Worm (Caenorhabditis elegans) whole organism, early embryonic: ENCODE data around the gene hsd-3.

Source experiments
- B0310.2 ChIP-seq: sonication (generic microtip); optimal IDR thresholded peaks from 2 replicates; lab custom pipeline; 2016; ENCODE audit warnings: mild to moderate bottlenecking, missing genetic modification characterization, missing compliant biosample characterization
- ama-1 ChIP-seq: fragments of 150-350 bp; optimal IDR thresholded peaks from 2 replicates; lab custom pipeline; 2014
- ceh-13 ChIP-seq: fragments of 200-800 bp; sonication (Bioruptor generic); optimal IDR thresholded peaks from 2 replicates; lab custom pipeline; 2018; ENCODE audit warnings: mild to moderate bottlenecking, missing genetic modification characterization, missing compliant biosample characterization
- ceh-36 ChIP-seq: sonication (generic microtip); optimal IDR thresholded peaks from 2 replicates; lab custom pipeline; 2016; ENCODE audit warnings: missing genetic modification characterization, inconsistent platforms, missing compliant biosample characterization
- flt-1 ChIP-seq: fragments of 200-800 bp; sonication (Bioruptor generic); IDR thresholded peaks from 2 replicates; pipeline ENCODE4 v1.3.6; 2022; ENCODE audit warnings: missing genetic modification characterization, missing compliant biosample characterization
- hmbx-1 ChIP-seq: sonication (generic microtip); optimal IDR thresholded peaks from 2 replicates; lab custom pipeline; 2016; ENCODE audit warnings: mild to moderate bottlenecking, missing genetic modification characterization, missing compliant biosample characterization
- hmg-4 ChIP-seq: fragments of 200-800 bp; sonication (Bioruptor generic); optimal IDR thresholded peaks from 2 replicates; lab custom pipeline; 2018; ENCODE audit warnings: mild to moderate bottlenecking, missing genetic modification characterization, missing compliant biosample characterization
- pes-1 ChIP-seq: fragments of 200-800 bp; sonication (Bioruptor generic); IDR thresholded peaks from 2 replicates; pipeline ENCODE4 v1.3.6; 2022; ENCODE audit warnings: missing genetic modification reagents, missing genetic modification characterization, missing compliant biosample characterization
- scrt-1 ChIP-seq: fragments of 200-800 bp; sonication (Bioruptor generic); IDR thresholded peaks from 2 replicates; pipeline ENCODE4 v1.3.6; 2022; ENCODE audit warnings: missing genetic modification characterization, missing compliant biosample characterization

- TF ChIP-seq pes-1: no peak
- TF ChIP-seq ama-1 (lab: Kevin White, UChicago): no peak
- TF ChIP-seq ceh-36: no peak
- TF ChIP-seq scrt-1: no peak
- no peak for TF ChIP-seq hmg-4 (GFP tag; lab: Kevin White, UChicago)
- TF ChIP-seq hmbx-1 (tag; lab: Kevin White, UChicago): no peak
- TF ChIP-seq B0310.2 (tag; lab: Kevin White, UChicago): no peak
- TF ChIP-seq flt-1 (GFP tag; lab: Robert Waterston, UW): no peak
- TF ChIP-seq ceh-13: no peak
Observed at ce11 chrX:5024300-5024699, 15.2 kb downstream of the hsd-3 start, which contains the start of gene ZC449.1.
